Worm (Caenorhabditis elegans): ENCODE results near the gene C29H12.6.

C29H12.6 gene

ce11 chrII:6135530-6135929 is 17.5 kb upstream of the C29H12.6 start:
- TF ChIP-seq aly-2 (tag; optimal IDR thresholded peaks at IDR 0.05) = no peak
- TF ChIP-seq nhr-23 (tag; optimal IDR thresholded peaks at IDR 0.05) = no peak
- no peak for TF ChIP-seq nhr-12 (tag; optimal IDR thresholded peaks at IDR 0.05)
- TF ChIP-seq ama-1 (optimal IDR thresholded peaks at IDR 0.05) = no peak
- no peak for TF ChIP-seq ceh-9 (tag; optimal IDR thresholded peaks at IDR 0.05)
- no peak for TF ChIP-seq fkh-10 (GFP tag; optimal IDR thresholded peaks at IDR 0.05)
- no peak for TF ChIP-seq nhr-77 (tag; optimal IDR thresholded peaks at IDR 0.05)
- no peak for TF ChIP-seq lin-39 (tag; optimal IDR thresholded peaks at IDR 0.05)
- TF ChIP-seq egl-27 (tag; optimal IDR thresholded peaks at IDR 0.05) = no peak
- TF ChIP-seq sea-2 (GFP tag; optimal IDR thresholded peaks at IDR 0.05) = no peak
- no peak for TF ChIP-seq unc-62 (GFP tag; optimal IDR thresholded peaks at IDR 0.05)
- no peak for TF ChIP-seq zag-1 (tag; optimal IDR thresholded peaks at IDR 0.05)
- TF ChIP-seq eor-1 (tag; optimal IDR thresholded peaks at IDR 0.05) = no peak
- no peak for TF ChIP-seq nhr-67 (tag; optimal IDR thresholded peaks at IDR 0.05)
- no peak for TF ChIP-seq mdl-1 (tag; optimal IDR thresholded peaks at IDR 0.05)

- no peak for TF ChIP-seq ztf-11 (tag; optimal IDR thresholded peaks at IDR 0.05)
- TF ChIP-seq lin-15B (tag; optimal IDR thresholded peaks at IDR 0.05) = no peak
- TF ChIP-seq ceh-9 (tag; optimal IDR thresholded peaks at IDR 0.05) = no peak
- TF ChIP-seq elt-2 (tag; optimal IDR thresholded peaks at IDR 0.05) = no peak
- TF ChIP-seq mml-1 (tag; optimal IDR thresholded peaks at IDR 0.05) = no peak
- TF ChIP-seq mdl-1 (tag; optimal IDR thresholded peaks at IDR 0.05) = no peak
Observed at ce11 chrII:6132595-6132994, 14.5 kb upstream of the C29H12.6 start, which contains the start of gene abts-3. TSS of gene abts-3 (plus strand) at chrII:6132895.

DNA sequence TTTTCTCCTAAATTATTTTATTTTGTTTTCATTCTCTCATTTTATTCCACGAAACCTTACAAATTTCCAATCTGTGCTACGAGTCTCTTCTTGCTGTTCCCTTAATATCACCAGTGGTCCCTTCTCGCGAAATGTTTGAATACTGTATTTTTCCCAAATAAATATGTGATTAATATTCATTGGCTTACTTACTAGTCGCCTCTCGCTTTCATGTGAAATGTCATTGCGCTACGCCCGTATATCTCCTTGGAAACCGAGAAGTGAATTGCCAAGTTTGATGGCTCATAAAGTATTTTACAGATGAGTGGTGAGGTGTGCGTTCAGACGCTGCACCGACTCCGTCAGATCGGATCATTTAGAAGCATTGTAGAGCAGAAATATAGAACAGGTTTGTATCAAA is 7.2 kb upstream of the C29H12.6 start, which contains the start of gene rars-2:
TSS of gene rars-2 (plus strand) at position 301 of the 400 bp plus-strand sequence.
- peak; percentile 11 for TF ChIP-seq nhr-43 (tag; optimal IDR thresholded peaks at IDR 0.05; ENCODE audit: poor library complexity, severe bottlenecking)
- TF ChIP-seq egl-27 (tag; optimal IDR thresholded peaks at IDR 0.05) = no peak

DNA sequence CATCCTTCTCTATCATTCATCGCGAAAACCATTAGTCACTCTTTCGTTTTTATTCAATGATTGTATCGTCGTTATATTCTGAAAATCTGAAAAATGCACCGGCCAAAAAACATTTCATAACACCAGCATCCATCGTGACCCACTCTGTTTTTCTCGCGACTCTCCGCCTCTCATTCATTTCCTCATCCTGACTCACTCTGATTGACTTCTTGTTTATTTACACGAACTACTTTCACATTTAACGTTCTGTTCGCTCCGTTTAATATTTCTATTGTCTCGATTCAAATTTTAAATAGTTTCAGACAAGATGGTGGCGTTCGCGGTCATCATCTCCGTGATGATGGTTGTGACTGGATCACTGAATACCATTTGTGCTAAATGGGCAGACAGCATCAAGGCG is 5.5 kb upstream of the C29H12.6 start, which contains the start of gene C29H12.2:
TSS of gene C29H12.2 (plus strand) at position 297 of the 400 bp plus-strand sequence.
- TF ChIP-seq pha-4 (tag; optimal IDR thresholded peaks at IDR 0.05) (peak; percentile 29), egl-27 (tag; optimal IDR thresholded peaks at IDR 0.05) (no peak), nhr-43 (tag; optimal IDR thresholded peaks at IDR 0.05; ENCODE audit: poor library complexity, severe bottlenecking) (no peak), jun-1 (tag; optimal IDR thresholded peaks at IDR 0.05) (no peak), daf-12 (tag; optimal IDR thresholded peaks at IDR 0.05) (no peak)

DNA sequence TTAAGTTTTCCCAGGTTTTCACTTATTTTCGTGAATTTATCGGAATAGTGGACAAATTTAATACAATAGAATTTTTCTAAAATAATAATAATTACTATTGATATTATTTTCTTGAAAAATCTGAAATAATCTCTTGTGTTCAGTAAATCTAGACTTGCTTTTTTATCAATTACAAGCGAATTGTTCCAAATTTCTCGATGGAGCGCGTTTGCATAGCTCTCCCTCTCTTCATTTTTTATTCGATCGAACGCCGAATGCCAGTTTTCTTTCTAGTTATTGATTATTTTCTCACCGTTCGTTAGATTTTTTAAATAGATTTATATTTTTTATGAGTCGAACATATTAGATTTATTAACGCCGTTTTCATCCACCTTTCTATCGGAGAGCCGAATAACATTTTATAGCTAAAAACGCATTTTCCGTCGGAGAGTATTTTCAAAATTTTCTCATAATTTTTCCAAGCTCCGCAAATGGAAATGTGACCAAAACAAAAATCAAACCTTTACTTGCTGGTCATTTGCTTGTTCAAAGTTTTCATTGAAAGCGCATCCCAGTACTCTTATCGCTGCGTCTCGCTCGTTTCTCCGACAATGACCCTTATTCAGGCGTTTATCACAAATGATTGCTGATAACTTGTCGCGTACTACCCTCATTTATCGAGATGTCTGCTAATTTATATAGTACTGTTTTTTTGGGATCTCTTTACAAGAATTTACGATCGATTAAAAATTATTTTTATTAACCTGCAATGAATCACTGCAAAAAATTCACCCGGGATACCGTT is 4.8 kb upstream of the C29H12.6 start:
- TF ChIP-seq elt-2 (tag; optimal IDR thresholded peaks at IDR 0.05) (peak; percentile 74), nfya-1 (tag; optimal IDR thresholded peaks at IDR 0.05; ENCODE audit: insufficient read depth) (peak; percentile 4), snpc-4 (tag; optimal IDR thresholded peaks at IDR 0.05) (peak; percentile 40), pha-4 (tag; optimal IDR thresholded peaks at IDR 0.05) (peak; percentile 50), elt-1 (tag; optimal IDR thresholded peaks at IDR 0.05) (no peak), nhr-25 (tag; optimal IDR thresholded peaks at IDR 0.05) (no peak), lin-15B (tag; optimal IDR thresholded peaks at IDR 0.05) (peak; percentile 14), pqm-1 (tag; optimal IDR thresholded peaks at IDR 0.05) (peak; percentile 66), egl-27 (tag; optimal IDR thresholded peaks at IDR 0.05) (no peak)

- TF ChIP-seq fkh-10 (GFP tag; optimal IDR thresholded peaks at IDR 0.05) = no peak
- no peak for TF ChIP-seq nhr-12 (tag; optimal IDR thresholded peaks at IDR 0.05)
- TF ChIP-seq nhr-67 (tag; optimal IDR thresholded peaks at IDR 0.05) = no peak
- TF ChIP-seq skn-1 (tag; optimal IDR thresholded peaks at IDR 0.05) = no peak
- TF ChIP-seq fos-1 (tag; optimal IDR thresholded peaks at IDR 0.05) = no peak
- TF ChIP-seq elt-3 (tag; optimal IDR thresholded peaks at IDR 0.05) = no peak
- no peak for TF ChIP-seq ZK546.5 (tag; optimal IDR thresholded peaks at IDR 0.05)
- no peak for TF ChIP-seq fkh-2 (tag; optimal IDR thresholded peaks at IDR 0.05)
- TF ChIP-seq lsy-12 (tag; optimal IDR thresholded peaks at IDR 0.05) = no peak
- TF ChIP-seq ztf-4 (tag; optimal IDR thresholded peaks at IDR 0.05) = no peak
- no peak for TF ChIP-seq unc-62 (GFP tag; optimal IDR thresholded peaks at IDR 0.05)
Observed at ce11 chrII:6120548-6120947, 2.5 kb upstream of the C29H12.6 start.
